Fruit fly (Drosophila melanogaster): ENCODE measurements around the gene Gba1a.

DNA sequence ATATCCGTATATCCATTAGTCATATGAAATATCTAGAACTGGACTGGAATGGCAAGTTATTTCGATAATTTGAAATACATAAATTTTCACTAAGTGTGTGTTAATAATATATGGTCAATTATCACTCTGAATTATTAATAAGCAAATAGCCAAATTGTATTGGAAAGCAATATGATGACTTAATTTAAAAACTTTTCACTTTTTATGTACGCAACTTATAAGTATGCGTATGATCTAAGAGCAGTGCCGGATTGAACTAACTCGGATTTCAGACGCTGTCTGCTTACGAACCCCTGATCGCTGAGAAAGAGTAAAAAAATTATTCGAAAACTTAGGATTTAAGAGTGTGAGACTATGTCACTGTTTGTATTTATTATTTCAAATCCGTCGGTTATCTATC lies 21.1 kb downstream of the Gba1a start, which contains the start of gene CG10232:
- TF ChIP-seq gt (GFP tag; IDR thresholded peaks at IDR 0.05) (no peak), pum (GFP tag; optimal IDR thresholded peaks at IDR 0.05) (no peak), kay (GFP tag; optimal IDR thresholded peaks at IDR 0.05) (no peak), dmrt11E (tag; optimal IDR thresholded peaks at IDR 0.05) (no peak), Ssrp (tag; optimal IDR thresholded peaks at IDR 0.05) (no peak), chn (GFP tag; optimal IDR thresholded peaks at IDR 0.05) (no peak), CG10274 (GFP tag; optimal IDR thresholded peaks at IDR 0.05) (no peak), nerfin-1 (tag; optimal IDR thresholded peaks at IDR 0.05) (no peak), CG3407 (GFP tag; optimal IDR thresholded peaks at IDR 0.05) (no peak), eyg (GFP tag; optimal IDR thresholded peaks at IDR 0.05) (no peak), psq (GFP tag; optimal IDR thresholded peaks at IDR 0.05) (no peak), Fer3 (tag; optimal IDR thresholded peaks at IDR 0.05) (no peak), CG14667 (GFP tag; IDR thresholded peaks at IDR 0.05) (no peak), phol (tag; optimal IDR thresholded peaks at IDR 0.05) (no peak)
